Worm (Caenorhabditis elegans) whole organism, L4/young adult: ENCODE results near the gene ugt-8.

Experiments used
- W03F9.2 ChIP-seq: fragments of 150-350 bp; optimal IDR thresholded peaks from 2 replicates; lab custom pipeline; 2014; ENCODE audit warnings: missing biosample characterization, missing genetic modification characterization
- dao-5 ChIP-seq: sonication (generic microtip); optimal IDR thresholded peaks from 2 replicates; lab custom pipeline; 2016; ENCODE audit warnings: missing genotype, missing genetic modification characterization, moderate library complexity, missing compliant biosample characterization
- him-1 ChIP-seq: sonication (generic microtip); optimal IDR thresholded peaks from 2 replicates; lab custom pipeline; 2016; ENCODE audit warnings: missing genotype, missing genetic modification reagents, missing genetic modification characterization, missing compliant biosample characterization

Gene ugt-8

ce11 chrV:4903696-4904095 is at the start of gene ugt-8:
Gene ugt-8 (plus strand): TSS chrV:4903930.
- TF ChIP-seq him-1 (tag; lab: Kevin White, UChicago) (no peak), dao-5 (no peak), W03F9.2 (tag; lab: Kevin White, UChicago) (no peak)

ce11 chrV:4857561-4857960 is 46.2 kb upstream of the ugt-8 start:
- TF ChIP-seq him-1 (tag; lab: Kevin White, UChicago) (no peak), W03F9.2 (tag; lab: Kevin White, UChicago) (no peak), dao-5 (no peak)

- no peak for TF ChIP-seq dao-5
- no peak for TF ChIP-seq W03F9.2 (tag; lab: Kevin White, UChicago)
- no peak for TF ChIP-seq him-1 (tag; lab: Kevin White, UChicago)
Observed at ce11 chrV:4860525-4860924, 43.2 kb upstream of the ugt-8 start.

ce11 chrV:4862737-4863136 is 41.0 kb upstream of the ugt-8 start, which contains the start of gene C37H5.13:
Gene C37H5.13 (minus strand): TSS chrV:4862965.
- TF ChIP-seq W03F9.2 (tag; lab: Kevin White, UChicago) (no peak), dao-5 (no peak), him-1 (tag; lab: Kevin White, UChicago) (no peak)

ce11 chrV:4864330-4864729 is 39.4 kb upstream of the ugt-8 start:
- no peak for TF ChIP-seq dao-5
- no peak for TF ChIP-seq him-1 (tag; lab: Kevin White, UChicago)
- TF ChIP-seq W03F9.2 (tag; lab: Kevin White, UChicago): no peak

- TF ChIP-seq dao-5 (no peak), W03F9.2 (tag; lab: Kevin White, UChicago) (no peak), him-1 (tag; lab: Kevin White, UChicago) (no peak)
Observed at ce11 chrV:4865364-4865763, 38.4 kb upstream of the ugt-8 start, which contains the start of gene srd-32. Gene srd-32 (plus strand): TSS chrV:4865664.

ce11 chrV:4867535-4867934 is 36.2 kb upstream of the ugt-8 start:
- TF ChIP-seq W03F9.2 (tag; lab: Kevin White, UChicago) (no peak), him-1 (tag; lab: Kevin White, UChicago) (no peak), dao-5 (no peak)

ce11 chrV:4868698-4869097 is 35.0 kb upstream of the ugt-8 start:
- no peak for TF ChIP-seq him-1 (tag; lab: Kevin White, UChicago)
- no peak for TF ChIP-seq W03F9.2 (tag; lab: Kevin White, UChicago)
- no peak for TF ChIP-seq dao-5

- TF ChIP-seq dao-5 (no peak), W03F9.2 (tag; lab: Kevin White, UChicago) (no peak), him-1 (tag; lab: Kevin White, UChicago) (no peak)
Observed at ce11 chrV:4870627-4871026, 33.1 kb upstream of the ugt-8 start.

ce11 chrV:4871992-4872391 is 31.7 kb upstream of the ugt-8 start, which contains the start of gene srd-33:
Gene srd-33 (plus strand): TSS chrV:4872292.
- TF ChIP-seq him-1 (tag; lab: Kevin White, UChicago): no peak
- no peak for TF ChIP-seq W03F9.2 (tag; lab: Kevin White, UChicago)
- no peak for TF ChIP-seq dao-5

- no peak for TF ChIP-seq dao-5
- no peak for TF ChIP-seq W03F9.2 (tag; lab: Kevin White, UChicago)
- no peak for TF ChIP-seq him-1 (tag; lab: Kevin White, UChicago)
Observed at ce11 chrV:4877587-4877986, 26.1 kb upstream of the ugt-8 start, which contains the start of gene T19H12.6. Gene T19H12.6 (minus strand): TSS chrV:4877687.

- TF ChIP-seq dao-5 (no peak), him-1 (tag; lab: Kevin White, UChicago) (no peak), W03F9.2 (tag; lab: Kevin White, UChicago) (no peak)
Observed at ce11 chrV:4879251-4879650, 24.5 kb upstream of the ugt-8 start, which contains the start of gene T19H12.15. Gene T19H12.15 (minus strand): TSS chrV:4879351.

- TF ChIP-seq W03F9.2 (tag; lab: Kevin White, UChicago): no peak
- no peak for TF ChIP-seq him-1 (tag; lab: Kevin White, UChicago)
- no peak for TF ChIP-seq dao-5
Observed at ce11 chrV:4881377-4881776, 22.4 kb upstream of the ugt-8 start, which contains the start of gene str-32. Gene str-32 (minus strand): TSS chrV:4881477.

- TF ChIP-seq dao-5: no peak
- no peak for TF ChIP-seq W03F9.2 (tag; lab: Kevin White, UChicago)
- no peak for TF ChIP-seq him-1 (tag; lab: Kevin White, UChicago)
Observed at ce11 chrV:4884490-4884889, 19.2 kb upstream of the ugt-8 start, which contains the start of gene T19H12.12. Gene T19H12.12 (plus strand): TSS chrV:4884790.

ce11 chrV:4885372-4885771 is 18.4 kb upstream of the ugt-8 start, which contains the start of gene T19H12.3:
Gene T19H12.3 (plus strand): TSS chrV:4885672.
- TF ChIP-seq dao-5 (no peak), him-1 (tag; lab: Kevin White, UChicago) (no peak), W03F9.2 (tag; lab: Kevin White, UChicago) (no peak)
